Worm (Caenorhabditis elegans): ENCODE measurements around the gene F57G9.3.

- TF ChIP-seq mep-1 (tag; optimal IDR thresholded peaks at IDR 0.05), result no peak
- no peak for TF ChIP-seq ceh-44 (GFP tag; IDR thresholded peaks at IDR 0.05)
- TF ChIP-seq dpl-1 (GFP tag; optimal IDR thresholded peaks at IDR 0.05), result no peak
- no peak for TF ChIP-seq ceh-82 (tag; optimal IDR thresholded peaks at IDR 0.05)
- no peak for TF ChIP-seq nhr-77 (tag; optimal IDR thresholded peaks at IDR 0.05)
- no peak for TF ChIP-seq pqm-1 (tag; optimal IDR thresholded peaks at IDR 0.05)
- TF ChIP-seq jun-1 (tag; optimal IDR thresholded peaks at IDR 0.05), result no peak
- TF ChIP-seq ZK546.5 (tag; optimal IDR thresholded peaks at IDR 0.05), result no peak
- TF ChIP-seq mdl-1 (tag; optimal IDR thresholded peaks at IDR 0.05), result no peak
- TF ChIP-seq zip-11 (GFP tag; IDR thresholded peaks at IDR 0.05), result no peak
- TF ChIP-seq nhr-28 (tag; optimal IDR thresholded peaks at IDR 0.05), result no peak
- no peak for TF ChIP-seq lim-7 (GFP tag; IDR thresholded peaks at IDR 0.05)
Observed at ce11 chrII:12408717-12409116, 1.3 kb downstream of the F57G9.3 start, which contains the start of gene sre-31.
